Fruit fly (Drosophila melanogaster) whole organism, embryonic: ENCODE measurements around the gene CG8379.
A peak's percentile ranks its signal among the peaks of the same experiment; 100 is the strongest.

Experiments used
- Asciz ChIP-seq: fragments of 200-800 bp; sonication (Bioruptor generic); optimal IDR thresholded peaks from 2 replicates; lab custom pipeline; 2017; ENCODE audit warnings: missing biosample characterization, mild to moderate bottlenecking, missing genetic modification characterization, missing genetic modification reagents
- C15 ChIP-seq: fragments of 200-800 bp; sonication (Bioruptor generic); IDR thresholded peaks from 3 replicates; pipeline ENCODE4 v1.3.6; 2022; ENCODE audit warnings: missing biosample characterization, missing genetic modification characterization
- CG10959 ChIP-seq: fragments of 200-800 bp; sonication (Bioruptor generic); IDR thresholded peaks from 2 replicates; pipeline ENCODE4 v1.3.6; 2022; ENCODE audit warnings: missing biosample characterization, missing genetic modification characterization
- CG12155 ChIP-seq: fragments of 200-800 bp; sonication (Bioruptor generic); optimal IDR thresholded peaks from 3 replicates; lab custom pipeline; 2016; ENCODE audit warnings: missing biosample characterization, missing genetic modification characterization
- CG13287 ChIP-seq: fragments of 200-800 bp; sonication (Bioruptor generic); IDR thresholded peaks from 2 replicates; pipeline ENCODE4 v1.3.6; 2022; ENCODE audit warnings: missing biosample characterization, missing genetic modification characterization; ENCODE audit not compliant: partially characterized antibody
- CG13424 ChIP-seq: fragments of 200-800 bp; sonication (Bioruptor generic); optimal IDR thresholded peaks from 2 replicates; lab custom pipeline; 2019; ENCODE audit warnings: missing biosample characterization, mild to moderate bottlenecking, missing genetic modification characterization, moderate library complexity
- CG15269 ChIP-seq: fragments of 200-800 bp; sonication (Bioruptor generic); optimal IDR thresholded peaks from 2 replicates; lab custom pipeline; 2018; ENCODE audit warnings: missing biosample characterization, mild to moderate bottlenecking, missing genetic modification characterization, moderate library complexity
- CG31365 ChIP-seq: fragments of 200-800 bp; sonication (Bioruptor generic); optimal IDR thresholded peaks from 2 replicates; lab custom pipeline; 2018; ENCODE audit warnings: missing biosample characterization, mild to moderate bottlenecking, missing genetic modification characterization
- CG31388 ChIP-seq: fragments of 200-800 bp; sonication (Bioruptor generic); optimal IDR thresholded peaks from 2 replicates; lab custom pipeline; 2016; ENCODE audit warnings: missing biosample characterization, missing genetic modification characterization
- CG3407 ChIP-seq: fragments of 200-800 bp; sonication (Bioruptor generic); optimal IDR thresholded peaks from 2 replicates; lab custom pipeline; 2018; ENCODE audit warnings: missing biosample characterization, mild to moderate bottlenecking, missing genetic modification characterization
- CG3726 ChIP-seq: fragments of 200-800 bp; sonication (Bioruptor generic); IDR thresholded peaks from 3 replicates; pipeline ENCODE4, ENCODE4 v1.3.6; 2022; ENCODE audit warnings: missing biosample characterization, missing genetic modification characterization
- CG3838 ChIP-seq: fragments of 200-800 bp; sonication (Bioruptor generic); optimal IDR thresholded peaks from 3 replicates; lab custom pipeline; 2016; ENCODE audit warnings: missing biosample characterization, missing genetic modification characterization
- CG6765 ChIP-seq: fragments of 200-800 bp; sonication (Bioruptor generic); optimal IDR thresholded peaks from 3 replicates; lab custom pipeline; 2017; ENCODE audit warnings: missing biosample characterization, mild to moderate bottlenecking, missing genetic modification characterization
- CG8359 ChIP-seq: fragments of 200-800 bp; sonication (Bioruptor generic); optimal IDR thresholded peaks from 2 replicates; lab custom pipeline; 2017; ENCODE audit warnings: missing biosample characterization, mild to moderate bottlenecking, missing genetic modification characterization, borderline replicate concordance
- D ChIP-seq, 2 experiments: fragments of 200-800 bp in 1 of 2; fragments of >200 bp in 1 of 2; sonication (Bioruptor generic) in 1 of 2; optimal IDR thresholded peaks; 2 replicates in 1 of 2; 3 replicates in 1 of 2; lab custom pipeline; 2017; ENCODE audit warnings: mild to moderate bottlenecking in 1 of 2, missing biosample characterization in 1 of 2, missing genetic modification characterization in 1 of 2, missing genetic modification reagents in 1 of 2
- D19B ChIP-seq: fragments of 200-800 bp; sonication (Bioruptor generic); optimal IDR thresholded peaks from 2 replicates; lab custom pipeline; 2017; ENCODE audit warnings: missing biosample characterization, mild to moderate bottlenecking, missing genetic modification characterization
- Dad ChIP-seq: fragments of 200-800 bp; sonication (Bioruptor generic); optimal IDR thresholded peaks from 3 replicates; lab custom pipeline; 2016; ENCODE audit warnings: missing biosample characterization, missing genetic modification characterization
- Fer1 ChIP-seq: fragments of 200-800 bp; sonication (Bioruptor generic); optimal IDR thresholded peaks from 2 replicates; lab custom pipeline; 2017; ENCODE audit warnings: missing biosample characterization, mild to moderate bottlenecking, missing genetic modification characterization
- HmgD ChIP-seq: fragments of 200-800 bp; sonication (Bioruptor generic); optimal IDR thresholded peaks from 3 replicates; lab custom pipeline; 2016; ENCODE audit warnings: missing biosample characterization, missing genetic modification characterization
- HmgZ ChIP-seq: fragments of 200-800 bp; sonication (Bioruptor generic); optimal IDR thresholded peaks from 2 replicates; lab custom pipeline; 2018; ENCODE audit warnings: missing biosample characterization, mild to moderate bottlenecking, missing genetic modification characterization
- Hr39 ChIP-seq: fragments of >200 bp; optimal IDR thresholded peaks from 2 replicates; lab custom pipeline; 2017
- Hsf ChIP-seq: fragments of 200-800 bp; sonication (Bioruptor generic); optimal IDR thresholded peaks from 3 replicates; lab custom pipeline; 2016; ENCODE audit warnings: missing biosample characterization, missing genetic modification characterization
- Med ChIP-seq: fragments of 200-800 bp; sonication (Bioruptor generic); peaks from one replicate; lab custom pipeline; 2016; ENCODE audit warnings: missing biosample characterization, missing genetic modification characterization, mild to moderate bottlenecking, inconsistent platforms, moderate library complexity
- Mes4 ChIP-seq: fragments of 200-800 bp; sonication (Bioruptor generic); optimal IDR thresholded peaks from 2 replicates; lab custom pipeline; 2016; ENCODE audit warnings: missing biosample characterization, missing genetic modification characterization
- NC2β ChIP-seq: fragments of 200-800 bp; sonication (Bioruptor generic); optimal IDR thresholded peaks from 2 replicates; lab custom pipeline; 2016; ENCODE audit warnings: missing biosample characterization, missing genetic modification characterization
- Neu2 ChIP-seq: fragments of 200-800 bp; sonication (Bioruptor generic); optimal IDR thresholded peaks from 3 replicates; lab custom pipeline; 2016; ENCODE audit warnings: missing biosample characterization, missing genetic modification characterization, borderline replicate concordance
- Rfx ChIP-seq: fragments of 200-800 bp; sonication (Bioruptor generic); IDR thresholded peaks from 2 replicates; pipeline ENCODE4 v1.3.6; 2022; ENCODE audit warnings: missing biosample characterization, missing genetic modification characterization
- bigmax ChIP-seq: fragments of 200-800 bp; sonication (Bioruptor generic); optimal IDR thresholded peaks from 2 replicates; lab custom pipeline; 2018; ENCODE audit warnings: missing biosample characterization, mild to moderate bottlenecking, missing genetic modification characterization
- chm ChIP-seq: fragments of 200-800 bp; sonication (Bioruptor generic); IDR thresholded peaks from 2 replicates; pipeline ENCODE4 v1.3.6; 2022; ENCODE audit warnings: missing biosample characterization, missing genetic modification characterization
- dimm ChIP-seq: fragments of 200-800 bp; sonication (Bioruptor generic); IDR thresholded peaks from 2 replicates; pipeline ENCODE4 v1.3.6; 2022; ENCODE audit warnings: missing biosample characterization, missing genetic modification characterization
- ind ChIP-seq: fragments of 200-800 bp; sonication (Bioruptor generic); optimal IDR thresholded peaks from 3 replicates; lab custom pipeline; 2016; ENCODE audit warnings: missing biosample characterization, missing genetic modification characterization
- kah ChIP-seq: fragments of 200-800 bp; sonication (Bioruptor generic); optimal IDR thresholded peaks from 2 replicates; lab custom pipeline; 2018; ENCODE audit warnings: missing biosample characterization, mild to moderate bottlenecking, missing genetic modification characterization
- kni ChIP-seq: fragments of 200-800 bp; sonication (Bioruptor generic); optimal IDR thresholded peaks from 3 replicates; lab custom pipeline; 2017; ENCODE audit warnings: mild to moderate bottlenecking, missing biosample characterization, missing genetic modification reagents, missing genetic modification characterization
- lilli ChIP-seq: fragments of 200-800 bp; sonication (Bioruptor generic); optimal IDR thresholded peaks from 3 replicates; lab custom pipeline; 2016; ENCODE audit warnings: missing biosample characterization, missing genetic modification characterization
- lov ChIP-seq, 2 experiments: fragments of 200-800 bp in 1 of 2; fragments of >200 bp in 1 of 2; sonication (Bioruptor generic) in 1 of 2; IDR thresholded peaks in 1 of 2; optimal IDR thresholded peaks in 1 of 2; 2 replicates in 1 of 2; 3 replicates in 1 of 2; pipeline versions ENCODE4 v1.3.6 to Lab custom; 2017 to 2022; ENCODE audit warnings: missing biosample characterization in 1 of 2, missing genetic modification characterization in 1 of 2
- nau ChIP-seq: fragments of 200-800 bp; sonication (Bioruptor generic); optimal IDR thresholded peaks from 3 replicates; lab custom pipeline; 2017; ENCODE audit warnings: missing biosample characterization, mild to moderate bottlenecking, missing genetic modification characterization, missing genetic modification reagents
- nom ChIP-seq: fragments of 200-800 bp; sonication (Bioruptor generic); optimal IDR thresholded peaks from 2 replicates; lab custom pipeline; 2017; ENCODE audit warnings: missing biosample characterization, missing genetic modification characterization, mild to moderate bottlenecking, moderate library complexity, missing genetic modification reagents
- peb ChIP-seq: fragments of 200-800 bp; sonication (Bioruptor generic); IDR thresholded peaks from 2 replicates; pipeline ENCODE4 v1.3.6; 2022; ENCODE audit warnings: missing biosample characterization, missing genetic modification characterization
- pum ChIP-seq: fragments of 200-800 bp; sonication (Bioruptor generic); optimal IDR thresholded peaks from 2 replicates; lab custom pipeline; 2016; ENCODE audit warnings: missing biosample characterization, missing genetic modification characterization
- sens-2 ChIP-seq: fragments of 200-800 bp; sonication (Bioruptor generic); IDR thresholded peaks from 2 replicates; pipeline ENCODE4 v1.3.6; 2022; ENCODE audit warnings: missing biosample characterization, missing genetic modification characterization
- shn ChIP-seq: fragments of 200-800 bp; sonication (Bioruptor generic); optimal IDR thresholded peaks from 3 replicates; lab custom pipeline; 2016; ENCODE audit warnings: missing biosample characterization, missing genetic modification characterization
- sim ChIP-seq: fragments of 200-800 bp; sonication (Bioruptor generic); IDR thresholded peaks from 2 replicates; pipeline ENCODE4 v1.3.6; 2022; ENCODE audit warnings: missing biosample characterization, missing genetic modification characterization
- sr ChIP-seq: fragments of 200-800 bp; sonication (Bioruptor generic); IDR thresholded peaks from 3 replicates; pipeline ENCODE4 v1.3.6; 2022; ENCODE audit warnings: missing biosample characterization, missing genetic modification characterization
- tna ChIP-seq: fragments of 200-800 bp; sonication (Bioruptor generic); IDR thresholded peaks from 2 replicates; pipeline ENCODE4 v1.3.6; 2022; ENCODE audit warnings: missing biosample characterization, missing genetic modification characterization; ENCODE audit not compliant: partially characterized antibody
- tx ChIP-seq: fragments of 200-800 bp; sonication (Bioruptor generic); optimal IDR thresholded peaks from 2 replicates; lab custom pipeline; 2016; ENCODE audit warnings: missing biosample characterization, missing genetic modification characterization
- z ChIP-seq: fragments of 200-800 bp; sonication (Bioruptor generic); IDR thresholded peaks from 3 replicates; pipeline ENCODE4 v1.3.6; 2022; ENCODE audit warnings: missing biosample characterization, missing genetic modification characterization
- zf30C ChIP-seq: fragments of 200-800 bp; sonication (Bioruptor generic); optimal IDR thresholded peaks from 3 replicates; lab custom pipeline; 2018; ENCODE audit warnings: missing biosample characterization, mild to moderate bottlenecking, missing genetic modification characterization
- zfh2 ChIP-seq: fragments of 200-800 bp; sonication (Bioruptor generic); optimal IDR thresholded peaks from 2 replicates; lab custom pipeline; 2016; ENCODE audit warnings: missing biosample characterization, missing genetic modification characterization

CG8379 gene

DNA sequence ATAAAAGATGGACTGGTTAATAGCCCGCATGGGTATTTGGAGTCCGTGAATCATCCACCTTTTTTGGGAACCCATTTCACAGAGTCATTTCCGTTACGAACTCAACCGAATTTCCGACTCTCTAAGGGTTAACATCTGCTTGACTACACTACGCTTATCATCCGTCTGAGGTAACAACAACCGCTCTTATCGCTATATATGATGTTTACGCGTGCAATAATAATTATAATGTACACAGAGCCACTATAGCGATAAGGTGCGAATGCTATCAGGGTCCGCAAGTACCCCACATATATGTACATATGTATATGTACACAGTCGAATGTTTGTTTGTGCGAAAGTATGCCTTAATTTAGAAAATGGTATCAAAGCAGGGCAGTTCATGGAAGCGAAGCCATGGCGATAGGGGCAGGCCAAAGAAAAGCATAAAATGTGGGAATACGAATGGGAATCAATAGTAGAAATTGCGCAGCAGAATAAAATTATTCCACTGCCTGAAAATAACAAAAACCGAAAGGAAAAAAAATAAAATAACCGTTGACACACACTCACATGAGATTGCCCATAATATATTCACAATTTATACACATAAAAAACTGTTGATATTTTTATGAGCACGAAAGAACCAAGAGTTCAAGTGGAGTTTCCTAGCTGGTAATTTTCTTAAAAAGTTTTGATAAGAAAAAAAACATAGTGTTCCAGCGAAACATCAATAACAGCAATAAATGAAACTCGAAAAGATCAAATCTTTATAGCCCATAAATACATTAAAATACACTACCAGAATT lies 13.6 kb upstream of the CG8379 start:
- TF ChIP-seq shn (GFP tag; lab: Kevin White, UChicago) (peak; percentile 23), Rfx (GFP tag; lab: Robert Waterston, UW) (peak; percentile 74), HmgZ (tag; lab: Kevin White, UChicago) (peak; percentile 97), ind (peak; percentile 47), sens-2 (GFP tag; lab: Robert Waterston, UW) (peak; percentile 52), pum (GFP tag; lab: Kevin White, UChicago) (peak; percentile 23), peb (GFP tag; lab: Robert Waterston, UW) (peak; percentile 43; the same call in 1 of the 2 replicates), CG12155 (no peak), zf30C (GFP tag; lab: Kevin White, UChicago) (peak; percentile 46), Mes4 (GFP tag; lab: Kevin White, UChicago) (peak; percentile 82), Med (peak; percentile 94), Fer1 (GFP tag; lab: Kevin White, UChicago) (peak; percentile 95), CG13424 (tag; lab: Kevin White, UChicago) (peak; percentile 85), z (GFP tag; lab: Robert Waterston, UW) (peak; percentile 63; the same call in 1 of the 3 replicates), tna (no peak), CG3407 (GFP tag; lab: Kevin White, UChicago) (peak; percentile 93), nau (peak; percentile 88), CG10959 (GFP tag; lab: Robert Waterston, UW) (peak; percentile 79), NC2β (GFP tag; lab: Kevin White, UChicago) (peak; percentile 86), kni (peak; percentile 99), lilli (GFP tag; lab: Kevin White, UChicago) (peak; percentile 45), CG31388 (GFP tag; lab: Kevin White, UChicago) (no peak), Asciz (GFP tag; lab: Kevin White, UChicago) (peak; percentile 94), CG6765 (GFP tag; lab: Kevin White, UChicago) (peak; percentile 84), CG15269 (tag; lab: Kevin White, UChicago) (peak; percentile 77), D (optimal IDR thresholded peaks at IDR 0.05; lab: Kevin White, UChicago) (no peak), D (GFP tag; optimal IDR thresholded peaks at IDR 0.05; lab: Kevin White, UChicago) (peak; percentile 61), zfh2 (GFP tag; lab: Kevin White, UChicago) (peak; percentile 19), D19B (GFP tag; lab: Kevin White, UChicago) (no peak), CG31365 (tag; lab: Kevin White, UChicago) (peak; percentile 91), sim (GFP tag; lab: Robert Waterston, UW) (0 out of 2 replicates have a peak, but pooled peaks have one; percentile 53), chm (GFP tag; lab: Robert Waterston, UW) (peak; percentile 93), CG3838 (GFP tag; lab: Kevin White, UChicago) (peak; percentile 81), nom (peak; percentile 84), CG13287 (GFP tag; lab: Robert Waterston, UW) (no peak; the same call in 1 of the 2 replicates), C15 (peak; percentile 4; the same call in 1 of the 3 replicates), lov (optimal IDR thresholded peaks at IDR 0.05; lab: Kevin White, UChicago) (no peak), lov (GFP tag; IDR thresholded peaks at IDR 0.05; lab: Robert Waterston, UW) (peak; percentile 89; the same call in 2 of the 3 replicates), Hsf (peak; percentile 27), CG3726 (peak; percentile 31; the same call in 1 of the 3 replicates), dimm (GFP tag; lab: Robert Waterston, UW) (no peak), kah (peak; percentile 78), Hr39 (no peak), sr (GFP tag; lab: Robert Waterston, UW) (peak; percentile 79), Neu2 (no peak), HmgD (GFP tag; lab: Kevin White, UChicago) (peak; percentile 40), CG8359 (GFP tag; lab: Kevin White, UChicago) (peak; percentile 92), bigmax (GFP tag; lab: Kevin White, UChicago) (peak; percentile 79), tx (GFP tag; lab: Kevin White, UChicago) (peak; percentile 44), Dad (GFP tag; lab: Kevin White, UChicago) (peak; percentile 24)
